Fruit fly (Drosophila melanogaster) whole organism, embryonic: ENCODE results near the gene Pif1.

Experiments
- Atf3 ChIP-seq: fragments of 200-800 bp; sonication (Bioruptor generic); optimal IDR thresholded peaks from 3 replicates; lab custom pipeline; 2016; ENCODE audit warnings: missing biosample characterization, missing genetic modification characterization
- BtbVII ChIP-seq: fragments of 200-800 bp; sonication (Bioruptor generic); optimal IDR thresholded peaks from 3 replicates; lab custom pipeline; 2017; ENCODE audit warnings: missing biosample characterization, mild to moderate bottlenecking, missing genetic modification characterization
- CG10267 ChIP-seq: fragments of 200-800 bp; sonication (Bioruptor generic); optimal IDR thresholded peaks from 2 replicates; lab custom pipeline; 2018; ENCODE audit warnings: missing biosample characterization, mild to moderate bottlenecking, missing genetic modification characterization, moderate library complexity
- CG10543 ChIP-seq: fragments of 200-800 bp; sonication (Bioruptor generic); optimal IDR thresholded peaks from 3 replicates; lab custom pipeline; 2017; ENCODE audit warnings: missing biosample characterization, mild to moderate bottlenecking, missing genetic modification characterization, moderate library complexity
- CG13296 ChIP-seq: fragments of 200-800 bp; sonication (Bioruptor generic); optimal IDR thresholded peaks from 3 replicates; lab custom pipeline; 2018; ENCODE audit warnings: missing biosample characterization, mild to moderate bottlenecking, missing genetic modification characterization
- CG14050 ChIP-seq: fragments of 200-800 bp; sonication (Bioruptor generic); IDR thresholded peaks from 3 replicates; pipeline ENCODE4 v1.3.6; 2022; ENCODE audit warnings: missing biosample characterization, missing genetic modification characterization
- CG14860 ChIP-seq: fragments of 200-800 bp; sonication (Bioruptor generic); IDR thresholded peaks from 3 replicates; pipeline ENCODE4 v1.3.6; 2022; ENCODE audit warnings: missing biosample characterization, missing genetic modification characterization; ENCODE audit not compliant: partially characterized antibody
- CG15479 ChIP-seq: fragments of 200-800 bp; sonication (Bioruptor generic); optimal IDR thresholded peaks from 3 replicates; lab custom pipeline; 2019; ENCODE audit warnings: missing biosample characterization, mild to moderate bottlenecking, missing genetic modification characterization, moderate library complexity
- CG1792 ChIP-seq: fragments of 200-800 bp; sonication (Bioruptor generic); optimal IDR thresholded peaks from 2 replicates; lab custom pipeline; 2016; ENCODE audit warnings: missing biosample characterization, missing genetic modification characterization
- CG18599 ChIP-seq: fragments of 200-800 bp; sonication (Bioruptor generic); optimal IDR thresholded peaks from 3 replicates; lab custom pipeline; 2017; ENCODE audit warnings: missing biosample characterization, missing genetic modification characterization, mild to moderate bottlenecking, moderate library complexity, missing genetic modification reagents
- CG2116 ChIP-seq: fragments of 200-800 bp; sonication (Bioruptor generic); optimal IDR thresholded peaks from 3 replicates; lab custom pipeline; 2018; ENCODE audit warnings: missing biosample characterization, mild to moderate bottlenecking, missing genetic modification characterization
- CG3407 ChIP-seq: fragments of 200-800 bp; sonication (Bioruptor generic); optimal IDR thresholded peaks from 2 replicates; lab custom pipeline; 2018; ENCODE audit warnings: missing biosample characterization, mild to moderate bottlenecking, missing genetic modification characterization
- CG4707 ChIP-seq: fragments of 200-800 bp; sonication (Bioruptor generic); optimal IDR thresholded peaks from 2 replicates; lab custom pipeline; 2018; ENCODE audit warnings: missing biosample characterization, mild to moderate bottlenecking, missing genetic modification characterization, moderate library complexity
- CG4854 ChIP-seq: fragments of 200-800 bp; sonication (Bioruptor generic); optimal IDR thresholded peaks from 2 replicates; lab custom pipeline; 2016; ENCODE audit warnings: missing biosample characterization, missing genetic modification characterization, inconsistent platforms
- CG5953 ChIP-seq: fragments of 200-800 bp; sonication (Bioruptor generic); IDR thresholded peaks from 2 replicates; pipeline ENCODE4 v1.3.6; 2022; ENCODE audit warnings: missing biosample characterization, missing genetic modification characterization
- CG6654 ChIP-seq: fragments of 200-800 bp; sonication (Bioruptor generic); optimal IDR thresholded peaks from 2 replicates; lab custom pipeline; 2017; ENCODE audit warnings: missing biosample characterization, mild to moderate bottlenecking, missing genetic modification characterization
- CG6813 ChIP-seq: fragments of 200-800 bp; sonication (Bioruptor generic); optimal IDR thresholded peaks from 2 replicates; lab custom pipeline; 2017; ENCODE audit warnings: missing biosample characterization, missing genetic modification characterization, mild to moderate bottlenecking, moderate library complexity, missing genetic modification reagents
- CG7963 ChIP-seq: fragments of 200-800 bp; sonication (Bioruptor generic); IDR thresholded peaks from 3 replicates; pipeline ENCODE4 v1.3.6; 2022; ENCODE audit warnings: missing biosample characterization, missing genetic modification characterization; ENCODE audit not compliant: partially characterized antibody
- CHES-1-like ChIP-seq: fragments of 200-800 bp; sonication (Bioruptor generic); optimal IDR thresholded peaks from 2 replicates; lab custom pipeline; 2016; ENCODE audit warnings: missing biosample characterization, missing genetic modification characterization
- Dll ChIP-seq: fragments of 200-800 bp; sonication (Bioruptor generic); IDR thresholded peaks from 4 replicates; pipeline ENCODE4 v1.3.6; 2022; ENCODE audit warnings: missing biosample characterization, missing genetic modification characterization; ENCODE audit not compliant: partially characterized antibody
- Fer3 ChIP-seq: fragments of 200-800 bp; sonication (Bioruptor generic); optimal IDR thresholded peaks from 2 replicates; lab custom pipeline; 2018; ENCODE audit warnings: missing biosample characterization, mild to moderate bottlenecking, missing genetic modification characterization, moderate library complexity
- GATAe ChIP-seq: fragments of 200-800 bp; sonication (Bioruptor generic); conservative IDR thresholded peaks from 2 replicates; pipeline ENCODE4 v1.3.6; 2022; ENCODE audit warnings: missing biosample characterization, missing genetic modification characterization
- Hmr ChIP-seq: fragments of 200-800 bp; sonication (Bioruptor generic); optimal IDR thresholded peaks from 3 replicates; lab custom pipeline; 2017; ENCODE audit warnings: mild to moderate bottlenecking, missing biosample characterization, missing genetic modification reagents, missing genetic modification characterization
- Hr51 ChIP-seq, 2 experiments: fragments of 200-800 bp; sonication (Bioruptor generic); optimal IDR thresholded peaks; 2 replicates in 1 of 2; 3 replicates in 1 of 2; lab custom pipeline; 2016 to 2018; ENCODE audit warnings: missing biosample characterization in 2 of 2, missing genetic modification characterization in 2 of 2, mild to moderate bottlenecking in 1 of 2, moderate library complexity in 1 of 2
- Hsf ChIP-seq: fragments of 200-800 bp; sonication (Bioruptor generic); optimal IDR thresholded peaks from 3 replicates; lab custom pipeline; 2016; ENCODE audit warnings: missing biosample characterization, missing genetic modification characterization
- Myb ChIP-seq: fragments of 200-800 bp; sonication (Bioruptor generic); optimal IDR thresholded peaks from 2 replicates; lab custom pipeline; 2016; ENCODE audit warnings: missing biosample characterization, missing genetic modification characterization
- NFAT ChIP-seq: fragments of 200-800 bp; sonication (Bioruptor generic); IDR thresholded peaks from 2 replicates; pipeline ENCODE4 v1.3.6; 2022; ENCODE audit warnings: missing biosample characterization, missing genetic modification characterization
- Six4 ChIP-seq: fragments of 200-800 bp; sonication (Bioruptor generic); optimal IDR thresholded peaks from 2 replicates; lab custom pipeline; 2016; ENCODE audit warnings: missing biosample characterization, missing genetic modification characterization
- Sox100B ChIP-seq: fragments of 200-800 bp; sonication (Bioruptor generic); optimal IDR thresholded peaks from 3 replicates; lab custom pipeline; 2018; ENCODE audit warnings: missing biosample characterization, mild to moderate bottlenecking, missing genetic modification characterization
- Spps ChIP-seq: fragments of 200-800 bp; sonication (Bioruptor generic); optimal IDR thresholded peaks from 2 replicates; lab custom pipeline; 2018; ENCODE audit warnings: missing biosample characterization, mild to moderate bottlenecking, missing genetic modification characterization
- ap ChIP-seq: fragments of 200-800 bp; sonication (Bioruptor generic); IDR thresholded peaks from 2 replicates; pipeline ENCODE4 v1.3.6; 2022; ENCODE audit warnings: missing biosample characterization, missing genetic modification characterization
- cato ChIP-seq: fragments of 200-800 bp; sonication (Bioruptor generic); optimal IDR thresholded peaks from 2 replicates; lab custom pipeline; 2016; ENCODE audit warnings: missing biosample characterization, missing genetic modification characterization, borderline replicate concordance
- cwo ChIP-seq: fragments of 200-800 bp; sonication (Bioruptor generic); optimal IDR thresholded peaks from 3 replicates; lab custom pipeline; 2017; ENCODE audit warnings: missing biosample characterization, missing genetic modification characterization, mild to moderate bottlenecking, moderate library complexity, missing genetic modification reagents
- dpn ChIP-seq, 2 experiments: fragments of 200-800 bp; sonication (Bioruptor generic); optimal IDR thresholded peaks; 3 replicates each; lab custom pipeline; 2016; ENCODE audit warnings: missing biosample characterization in 2 of 2, missing genetic modification characterization in 2 of 2
- dysf ChIP-seq: fragments of 200-800 bp; sonication (Bioruptor generic); IDR thresholded peaks from 3 replicates; pipeline ENCODE4 v1.3.6; 2022; ENCODE audit warnings: missing biosample characterization, missing genetic modification characterization
- eyg ChIP-seq: fragments of 200-800 bp; sonication (Bioruptor generic); optimal IDR thresholded peaks from 3 replicates; lab custom pipeline; 2016; ENCODE audit warnings: missing biosample characterization, missing genetic modification characterization
- fru ChIP-seq: fragments of >200 bp; optimal IDR thresholded peaks from 2 replicates; lab custom pipeline; 2017
- grn ChIP-seq: fragments of 200-800 bp; sonication (Bioruptor generic); optimal IDR thresholded peaks from 3 replicates; lab custom pipeline; 2017; ENCODE audit warnings: missing biosample characterization, missing genetic modification characterization
- hkb ChIP-seq, 2 experiments: fragments of 200-800 bp in 1 of 2; fragments of >200 bp in 1 of 2; sonication (Bioruptor generic) in 1 of 2; IDR thresholded peaks in 1 of 2; optimal IDR thresholded peaks in 1 of 2; 2 replicates each; pipeline versions ENCODE4 v1.3.6 to Lab custom; 2017 to 2022; ENCODE audit warnings: missing biosample characterization in 1 of 2, missing genetic modification characterization in 1 of 2
- kay ChIP-seq: fragments of 200-800 bp; sonication (Bioruptor generic); optimal IDR thresholded peaks from 2 replicates; lab custom pipeline; 2016; ENCODE audit warnings: missing biosample characterization, missing genetic modification characterization
- mam ChIP-seq: fragments of 200-800 bp; sonication (Bioruptor generic); optimal IDR thresholded peaks from 3 replicates; lab custom pipeline; 2016; ENCODE audit warnings: missing biosample characterization, missing genetic modification characterization
- mirr ChIP-seq: fragments of 200-800 bp; sonication (Bioruptor generic); optimal IDR thresholded peaks from 3 replicates; lab custom pipeline; 2018; ENCODE audit warnings: missing biosample characterization, mild to moderate bottlenecking, missing genetic modification characterization
- otp ChIP-seq: fragments of 200-800 bp; sonication (Bioruptor generic); IDR thresholded peaks from 3 replicates; pipeline ENCODE4, ENCODE4 v1.3.6; 2022; ENCODE audit warnings: missing biosample characterization, missing genetic modification characterization
- phol ChIP-seq: fragments of 200-800 bp; sonication (Bioruptor generic); optimal IDR thresholded peaks from 3 replicates; lab custom pipeline; 2018; ENCODE audit warnings: missing biosample characterization, mild to moderate bottlenecking, missing genetic modification characterization, moderate library complexity
- rib ChIP-seq: fragments of 200-800 bp; sonication (Bioruptor generic); IDR thresholded peaks from 2 replicates; pipeline ENCODE4 v1.3.6; 2022; ENCODE audit warnings: missing biosample characterization, missing genetic modification characterization
- sim ChIP-seq: fragments of 200-800 bp; sonication (Bioruptor generic); IDR thresholded peaks from 2 replicates; pipeline ENCODE4 v1.3.6; 2022; ENCODE audit warnings: missing biosample characterization, missing genetic modification characterization
- trem ChIP-seq: fragments of 200-800 bp; optimal IDR thresholded peaks from 3 replicates; lab custom pipeline; 2019; ENCODE audit warnings: missing biosample characterization, mild to moderate bottlenecking, missing genetic modification characterization, moderate library complexity
- trh ChIP-seq: fragments of 200-800 bp; sonication (Bioruptor generic); optimal IDR thresholded peaks from 2 replicates; lab custom pipeline; 2016; ENCODE audit warnings: missing biosample characterization, missing genetic modification characterization
- vfl ChIP-seq: fragments of 200-800 bp; sonication (Bioruptor generic); optimal IDR thresholded peaks from 2 replicates; lab custom pipeline; 2016; ENCODE audit warnings: missing biosample characterization, missing genetic modification characterization
- zen2 ChIP-seq: fragments of 200-800 bp; sonication (Bioruptor generic); IDR thresholded peaks from 3 replicates; pipeline ENCODE4 v1.3.6; 2022; ENCODE audit warnings: missing biosample characterization, missing genetic modification characterization; ENCODE audit not compliant: partially characterized antibody

Gene Pif1

dm6 chr2L:3437068-3437467 lies 32.7 kb downstream of the Pif1 start (continued):
- TF ChIP-seq grn (GFP tag; lab: Kevin White, UChicago) (no peak), Hsf (GFP tag; lab: Kevin White, UChicago) (no peak), CG14860 (no peak), ap (GFP tag; lab: Robert Waterston, UW) (peak; percentile 47), mam (no peak), BtbVII (GFP tag; lab: Kevin White, UChicago) (no peak), Dll (GFP tag; lab: Robert Waterston, UW) (no peak), GATAe (no peak), CG5953 (GFP tag; lab: Robert Waterston, UW) (0 out of 2 replicates have a peak, but pooled peaks have one; percentile 16), CG3407 (GFP tag; lab: Kevin White, UChicago) (peak; percentile 45), CG4854 (GFP tag; lab: Kevin White, UChicago) (no peak), Atf3 (GFP tag; lab: Kevin White, UChicago) (no peak), phol (tag; lab: Kevin White, UChicago) (peak; percentile 74), zen2 (GFP tag; lab: Robert Waterston, UW) (no peak), Hr51 (GFP tag; optimal IDR thresholded peaks at IDR 0.05; lab: Kevin White, UChicago) (peak in 1 of 2 experiments; percentile 91), dysf (GFP tag; lab: Robert Waterston, UW) (peak; percentile 65), CG10543 (GFP tag; lab: Kevin White, UChicago) (no peak), Fer3 (tag; lab: Kevin White, UChicago) (peak; percentile 36), Six4 (GFP tag; lab: Kevin White, UChicago) (no peak), Sox100B (GFP tag; lab: Kevin White, UChicago) (peak; percentile 67), CHES-1-like (GFP tag; lab: Kevin White, UChicago) (no peak), CG15479 (GFP tag; lab: Kevin White, UChicago) (no peak), CG10267 (tag; lab: Kevin White, UChicago) (peak; percentile 59), cato (GFP tag; lab: Kevin White, UChicago) (peak; percentile 3), CG14050 (GFP tag; lab: Robert Waterston, UW) (peak; percentile 37; the same call in 2 of the 3 replicates), trem (tag; lab: Kevin White, UChicago) (peak; percentile 36), mirr (no peak), Hmr (GFP tag; lab: Kevin White, UChicago) (peak; percentile 26), Myb (GFP tag; lab: Kevin White, UChicago) (no peak), CG7963 (GFP tag; lab: Robert Waterston, UW) (no peak), eyg (GFP tag; lab: Kevin White, UChicago) (no peak), dpn (GFP tag; optimal IDR thresholded peaks at IDR 0.05; lab: Kevin White, UChicago) (peak; percentile 6 to 13), rib (no peak), CG6813 (GFP tag; lab: Kevin White, UChicago) (peak; percentile 49), CG6654 (no peak), hkb (optimal IDR thresholded peaks at IDR 0.05; lab: Kevin White, UChicago) (no peak), hkb (GFP tag; IDR thresholded peaks at IDR 0.05; lab: Robert Waterston, UW) (peak; percentile 86), NFAT (GFP tag; lab: Robert Waterston, UW) (no peak), CG2116 (GFP tag; lab: Kevin White, UChicago) (no peak), fru (lab: Kevin White, UChicago) (no peak), cwo (GFP tag; lab: Kevin White, UChicago) (peak; percentile 7), Spps (peak; percentile 37), trh (GFP tag; lab: Kevin White, UChicago) (no peak), CG18599 (GFP tag; lab: Kevin White, UChicago) (peak; percentile 29), CG13296 (peak; percentile 66), CG1792 (no peak), vfl (no peak), CG4707 (peak; percentile 5), sim (GFP tag; lab: Robert Waterston, UW) (peak; percentile 56; the same call in 1 of the 2 replicates), otp (peak; percentile 66; the same call in 1 of the 3 replicates), kay (no peak)
